Worm (Caenorhabditis elegans) whole organism, young adult: ENCODE results near the gene F14F7.7.

Experiments
- F33H1.4 ChIP-seq: fragments of 200-800 bp; sonication (Bioruptor generic); IDR thresholded peaks from 2 replicates; pipeline ENCODE4 v1.3.6; 2022; ENCODE audit warnings: missing genetic modification reagents, missing genetic modification characterization, missing compliant biosample characterization
- F52B5.7 ChIP-seq: sonication (generic microtip); optimal IDR thresholded peaks from 2 replicates; lab custom pipeline; 2016; ENCODE audit warnings: mild to moderate bottlenecking, missing genetic modification characterization, missing compliant biosample characterization
- cebp-1 ChIP-seq, 2 experiments: fragments of 200-800 bp in 1 of 2; sonication (Bioruptor generic) in 1 of 2; sonication (generic microtip) in 1 of 2; IDR thresholded peaks in 1 of 2; optimal IDR thresholded peaks in 1 of 2; 2 replicates each; pipeline versions ENCODE4 v1.3.6 to Lab custom; 2017 to 2022; ENCODE audit warnings: missing compliant biosample characterization in 2 of 2, missing genetic modification characterization in 2 of 2, mild to moderate bottlenecking in 1 of 2, missing genetic modification reagents in 1 of 2, moderate library complexity in 1 of 2
- chd-7 ChIP-seq: sonication (generic microtip); optimal IDR thresholded peaks from 2 replicates; lab custom pipeline; 2016; ENCODE audit warnings: mild to moderate bottlenecking, missing genetic modification characterization, moderate library complexity, missing compliant biosample characterization
- efl-1 ChIP-seq: fragments of 150-350 bp; optimal IDR thresholded peaks from 2 replicates; lab custom pipeline; 2014; ENCODE audit warnings: missing biosample characterization, missing genetic modification reagents, missing genetic modification characterization
- lir-1 ChIP-seq: fragments of 200-800 bp; sonication (Bioruptor generic); conservative IDR thresholded peaks from 2 replicates; pipeline ENCODE4 v1.3.6; 2022; ENCODE audit warnings: missing genetic modification reagents, missing genetic modification characterization, missing compliant biosample characterization
- lsy-27 ChIP-seq: sonication (generic microtip); optimal IDR thresholded peaks from 2 replicates; lab custom pipeline; 2017; ENCODE audit warnings: missing genetic modification characterization, mild to moderate bottlenecking, missing compliant biosample characterization, antibody characterized with exemption, missing genotype, borderline replicate concordance; ENCODE audit not compliant: insufficient read depth
- nfya-2 ChIP-seq: fragments of 200-800 bp; sonication (Bioruptor generic); IDR thresholded peaks from 2 replicates; pipeline ENCODE4 v1.3.6; 2022; ENCODE audit warnings: missing genetic modification reagents, missing genetic modification characterization, missing compliant biosample characterization
- nhr-27 ChIP-seq: fragments of 200-800 bp; sonication (Bioruptor generic); optimal IDR thresholded peaks from 2 replicates; lab custom pipeline; 2018; ENCODE audit warnings: mild to moderate bottlenecking, missing genetic modification characterization, moderate library complexity, missing compliant biosample characterization
- snpc-4 ChIP-seq, 5 experiments: fragments of 150-350 bp in 1 of 5; sonication (generic microtip) in 4 of 5; optimal IDR thresholded peaks; 2 replicates each; lab custom pipeline; 2014 to 2018; ENCODE audit warnings: missing genetic modification characterization in 5 of 5, missing biosample characterization in 3 of 5, antibody characterized with exemption in 2 of 5, mild to moderate bottlenecking in 2 of 5, missing compliant biosample characterization in 2 of 5, missing genotype in 2 of 5, moderate library complexity in 2 of 5, missing genetic modification reagents in 1 of 5
- unc-130 ChIP-seq: sonication (generic microtip); optimal IDR thresholded peaks from 2 replicates; lab custom pipeline; 2016; ENCODE audit warnings: missing genetic modification reagents, missing genetic modification characterization, missing compliant biosample characterization

DNA sequence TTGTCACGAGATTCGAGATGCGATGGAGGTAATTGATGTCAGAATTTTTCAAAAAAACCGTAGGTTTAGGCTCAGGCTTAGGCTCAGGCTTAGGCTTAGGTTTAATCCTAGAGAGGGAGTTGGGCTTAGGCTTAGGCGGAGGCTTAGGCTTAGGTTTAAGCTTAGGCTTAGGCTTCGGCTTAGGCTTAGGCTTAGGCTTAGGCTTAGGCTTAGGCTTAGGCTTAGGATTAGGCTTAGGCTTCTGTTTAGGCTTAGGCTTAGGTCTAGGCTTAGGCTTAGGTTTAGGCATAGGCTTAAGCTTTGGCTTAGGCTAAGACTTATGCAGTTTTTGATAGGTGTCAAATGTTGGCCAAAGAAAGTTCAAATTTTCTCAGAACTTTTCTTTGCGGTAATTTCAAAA, 26.4 kb upstream of the F14F7.7 start:
- TF ChIP-seq nfya-2 (GFP tag; lab: Robert Waterston, UW) (no peak), snpc-4 (GFP tag; optimal IDR thresholded peaks at IDR 0.05; lab: Kevin White, UChicago) (no peak), snpc-4 (tag; optimal IDR thresholded peaks at IDR 0.05; lab: Kevin White, UChicago) (no peak), lir-1 (GFP tag; lab: Robert Waterston, UW) (no peak), efl-1 (GFP tag; lab: Kevin White, UChicago) (no peak), F52B5.7 (tag; lab: Kevin White, UChicago) (no peak), F33H1.4 (GFP tag; lab: Robert Waterston, UW) (no peak), cebp-1 (GFP tag; IDR thresholded peaks at IDR 0.05; lab: Robert Waterston, UW) (no peak), cebp-1 (tag; optimal IDR thresholded peaks at IDR 0.05; lab: Kevin White, UChicago) (no peak), unc-130 (GFP tag; lab: Kevin White, UChicago) (no peak), chd-7 (tag; lab: Kevin White, UChicago) (no peak), lsy-27 (tag; lab: Kevin White, UChicago) (no peak), nhr-27 (tag; lab: Kevin White, UChicago) (no peak)
